Worm (Caenorhabditis elegans) whole organism, late embryonic: Measurements from ENCODE around the gene C05C9.3.

Experiments used
- F13H6.1 ChIP-seq: sonication (generic microtip); optimal IDR thresholded peaks from 2 replicates; lab custom pipeline; 2016; ENCODE audit warnings: missing genetic modification characterization, missing compliant biosample characterization
- K09A11.1 ChIP-seq: sonication (generic microtip); optimal IDR thresholded peaks from 2 replicates; lab custom pipeline; 2017; ENCODE audit warnings: antibody characterized with exemption, mild to moderate bottlenecking, missing genetic modification characterization, missing compliant biosample characterization; ENCODE audit not compliant: insufficient read depth
- T23F11.4 ChIP-seq: fragments of 200-800 bp; sonication (Bioruptor generic); optimal IDR thresholded peaks from 2 replicates; lab custom pipeline; 2018; ENCODE audit warnings: mild to moderate bottlenecking, missing genetic modification characterization, missing compliant biosample characterization
- Y22D7AL.16 ChIP-seq: sonication (generic microtip); optimal IDR thresholded peaks from 2 replicates; lab custom pipeline; 2016; ENCODE audit warnings: missing genetic modification characterization, missing compliant biosample characterization
- ceh-14 ChIP-seq: sonication (generic microtip); optimal IDR thresholded peaks from 2 replicates; lab custom pipeline; 2016; ENCODE audit warnings: missing genotype, missing genetic modification characterization, missing compliant biosample characterization
- ceh-19 ChIP-seq: fragments of 200-800 bp; sonication (Bioruptor generic); optimal IDR thresholded peaks from 2 replicates; lab custom pipeline; 2018; ENCODE audit warnings: mild to moderate bottlenecking, missing genetic modification characterization, missing compliant biosample characterization
- ceh-2 ChIP-seq: sonication (generic microtip); optimal IDR thresholded peaks from 2 replicates; lab custom pipeline; 2016; ENCODE audit warnings: missing genotype, missing genetic modification characterization, missing compliant biosample characterization
- ceh-22 ChIP-seq: sonication (generic microtip); optimal IDR thresholded peaks from 2 replicates; lab custom pipeline; 2017; ENCODE audit warnings: missing biosample characterization, missing genetic modification characterization
- ceh-24 ChIP-seq: sonication (generic microtip); optimal IDR thresholded peaks from 2 replicates; lab custom pipeline; 2016; ENCODE audit warnings: mild to moderate bottlenecking, missing genetic modification characterization, missing compliant biosample characterization
- ceh-30 ChIP-seq: fragments of 150-350 bp; optimal IDR thresholded peaks from 2 replicates; lab custom pipeline; 2014; ENCODE audit warnings: missing biosample characterization, missing genetic modification characterization
- ceh-45 ChIP-seq: fragments of 200-800 bp; sonication (Bioruptor generic); IDR thresholded peaks from 2 replicates; pipeline ENCODE4 v1.3.6; 2022; ENCODE audit warnings: missing genetic modification reagents, missing genetic modification characterization, missing compliant biosample characterization
- ceh-48 ChIP-seq: sonication (generic microtip); optimal IDR thresholded peaks from 2 replicates; lab custom pipeline; 2016; ENCODE audit warnings: missing genetic modification characterization, inconsistent platforms, missing compliant biosample characterization
- ceh-6 ChIP-seq: fragments of 200-800 bp; sonication (Bioruptor generic); optimal IDR thresholded peaks from 2 replicates; lab custom pipeline; 2018; ENCODE audit warnings: mild to moderate bottlenecking, missing genetic modification characterization, missing compliant biosample characterization
- che-1 ChIP-seq: sonication (generic microtip); optimal IDR thresholded peaks from 2 replicates; lab custom pipeline; 2016; ENCODE audit warnings: mild to moderate bottlenecking, missing genetic modification characterization, missing compliant biosample characterization
- elt-2 ChIP-seq: sonication (generic microtip); optimal IDR thresholded peaks from 2 replicates; lab custom pipeline; 2016; ENCODE audit warnings: missing genetic modification reagents, missing genetic modification characterization, missing compliant biosample characterization
- elt-4 ChIP-seq: sonication (generic microtip); optimal IDR thresholded peaks from 2 replicates; lab custom pipeline; 2016; ENCODE audit warnings: missing genetic modification characterization, missing compliant biosample characterization
- hlh-13 ChIP-seq: fragments of 200-800 bp; sonication (Bioruptor generic); optimal IDR thresholded peaks from 2 replicates; lab custom pipeline; 2018; ENCODE audit warnings: mild to moderate bottlenecking, missing genetic modification characterization, missing compliant biosample characterization
- hlh-30 ChIP-seq: sonication (generic microtip); optimal IDR thresholded peaks from 2 replicates; lab custom pipeline; 2017; ENCODE audit warnings: antibody characterized with exemption, missing genetic modification characterization, missing compliant biosample characterization; ENCODE audit not compliant: insufficient read depth
- hlh-8 ChIP-seq: sonication (generic microtip); optimal IDR thresholded peaks from 2 replicates; lab custom pipeline; 2016; ENCODE audit warnings: missing genotype, missing genetic modification characterization, missing compliant biosample characterization
- mec-3 ChIP-seq: sonication (generic microtip); optimal IDR thresholded peaks from 2 replicates; lab custom pipeline; 2016; ENCODE audit warnings: borderline replicate concordance, missing genetic modification characterization, missing compliant biosample characterization
- nhr-11 ChIP-seq: fragments of 150-350 bp; optimal IDR thresholded peaks from 2 replicates; lab custom pipeline; 2014; ENCODE audit warnings: missing biosample characterization, missing genetic modification characterization
- nhr-232 ChIP-seq: sonication (generic microtip); optimal IDR thresholded peaks from 2 replicates; lab custom pipeline; 2016; ENCODE audit warnings: missing genetic modification characterization, missing compliant biosample characterization
- pag-3 ChIP-seq: sonication (generic microtip); optimal IDR thresholded peaks from 2 replicates; lab custom pipeline; 2016; ENCODE audit warnings: missing compliant biosample characterization, missing genetic modification characterization, borderline replicate concordance
- pha-4 ChIP-seq: fragments of 150-350 bp; optimal IDR thresholded peaks from 2 replicates; lab custom pipeline; 2018; ENCODE audit warnings: missing biosample characterization, missing genetic modification reagents, missing genetic modification characterization
- pqm-1 ChIP-seq: sonication (generic microtip); optimal IDR thresholded peaks from 2 replicates; lab custom pipeline; 2016; ENCODE audit warnings: missing genetic modification characterization, missing compliant biosample characterization
- pros-1 ChIP-seq: fragments of 150-350 bp; optimal IDR thresholded peaks from 2 replicates; lab custom pipeline; 2014; ENCODE audit warnings: missing biosample characterization, missing genetic modification reagents, missing genetic modification characterization
- rnt-1 ChIP-seq: sonication (generic microtip); optimal IDR thresholded peaks from 2 replicates; lab custom pipeline; 2016; ENCODE audit warnings: missing genetic modification characterization, missing compliant biosample characterization
- sox-2 ChIP-seq: fragments of 200-800 bp; sonication (Bioruptor generic); IDR thresholded peaks from 2 replicates; pipeline ENCODE4 v1.3.6; 2022; ENCODE audit warnings: missing genetic modification reagents, missing genetic modification characterization, missing compliant biosample characterization
- syd-9 ChIP-seq: sonication (generic microtip); optimal IDR thresholded peaks from 2 replicates; lab custom pipeline; 2016; ENCODE audit warnings: mild to moderate bottlenecking, missing genetic modification characterization, moderate library complexity, missing compliant biosample characterization
- unc-55 ChIP-seq: sonication (generic microtip); optimal IDR thresholded peaks from 2 replicates; lab custom pipeline; 2017; ENCODE audit warnings: missing biosample characterization, missing genetic modification reagents, missing genetic modification characterization
- unc-86 ChIP-seq: sonication (generic microtip); optimal IDR thresholded peaks from 2 replicates; lab custom pipeline; 2016; ENCODE audit warnings: missing genetic modification characterization, missing compliant biosample characterization
- zip-5 ChIP-seq: sonication (generic microtip); optimal IDR thresholded peaks from 2 replicates; lab custom pipeline; 2016; ENCODE audit warnings: missing genetic modification characterization, missing compliant biosample characterization

Gene C05C9.3

ce11 chrX:11093985-11094593 lies 58.5 kb downstream of the C05C9.3 start (continued):
- peak; percentile 67 for TF ChIP-seq Y22D7AL.16 (tag; lab: Kevin White, UChicago)
- TF ChIP-seq elt-4 (tag; lab: Kevin White, UChicago) = no peak
- TF ChIP-seq ceh-19 = peak; percentile 82
- TF ChIP-seq unc-86 = peak; percentile 95
- TF ChIP-seq ceh-6 (GFP tag; lab: Kevin White, UChicago) = peak; percentile 66
- TF ChIP-seq ceh-2 (tag; lab: Kevin White, UChicago) = peak; percentile 81
- TF ChIP-seq elt-2 = peak; percentile 85
- TF ChIP-seq hlh-8 (tag; lab: Kevin White, UChicago) = peak; percentile 48
- peak; percentile 67 for TF ChIP-seq pha-4 (tag; lab: Kevin White, UChicago)
- peak; percentile 43 for TF ChIP-seq T23F11.4
- TF ChIP-seq pag-3 (tag; lab: Kevin White, UChicago) = peak; percentile 39
- TF ChIP-seq ceh-22 = peak; percentile 94
- TF ChIP-seq hlh-30 (tag; lab: Kevin White, UChicago) = peak; percentile 57
- TF ChIP-seq pqm-1 (tag; lab: Kevin White, UChicago) = peak; percentile 97
- TF ChIP-seq sox-2 (GFP tag; lab: Robert Waterston, UW) = peak; percentile 61
- peak; percentile 36 for TF ChIP-seq zip-5 (tag; lab: Kevin White, UChicago)
- TF ChIP-seq nhr-232 (tag; lab: Kevin White, UChicago) = peak; percentile 38
- TF ChIP-seq che-1 (tag; lab: Kevin White, UChicago) = peak; percentile 52
- peak; percentile 93 for TF ChIP-seq ceh-14
- TF ChIP-seq pros-1 (tag; lab: Kevin White, UChicago) = peak; percentile 98
- peak; percentile 99 for TF ChIP-seq rnt-1 (tag; lab: Kevin White, UChicago)
- TF ChIP-seq hlh-13 (GFP tag; lab: Kevin White, UChicago) = peak; percentile 58
- peak; percentile 96 for TF ChIP-seq unc-55 (GFP tag; lab: Kevin White, UChicago)
- TF ChIP-seq ceh-30 (tag; lab: Kevin White, UChicago) = peak; percentile 98
- peak; percentile 84 for TF ChIP-seq K09A11.1 (tag; lab: Kevin White, UChicago)
- TF ChIP-seq syd-9 (tag; lab: Kevin White, UChicago) = peak; percentile 94
- TF ChIP-seq ceh-24 (tag; lab: Kevin White, UChicago) = no peak
- TF ChIP-seq ceh-48 (tag; lab: Kevin White, UChicago) = peak; percentile 100
- peak; percentile 69; the same call in 1 of the 2 replicates for TF ChIP-seq ceh-45 (GFP tag; lab: Robert Waterston, UW)
- TF ChIP-seq F13H6.1 (tag; lab: Kevin White, UChicago) = peak; percentile 88
- no peak for TF ChIP-seq mec-3 (tag; lab: Kevin White, UChicago)
- peak; percentile 95 for TF ChIP-seq nhr-11 (tag; lab: Kevin White, UChicago)
